Fruit fly (Drosophila melanogaster) whole organism, wandering third instar larva: ENCODE measurements around the gene LManIII.

Experiments
- Abd-B ChIP-seq: fragments of >200 bp; optimal IDR thresholded peaks from 2 replicates; lab custom pipeline; 2017; ENCODE audit warnings: missing biosample characterization, missing genetic modification characterization
- CG32264 ChIP-seq: fragments of 200-800 bp; sonication (Bioruptor generic); optimal IDR thresholded peaks from 2 replicates; lab custom pipeline; 2016; ENCODE audit warnings: missing biosample characterization, missing genetic modification characterization
- CG9705 ChIP-seq: fragments of 200-800 bp; sonication (Bioruptor generic); optimal IDR thresholded peaks from 2 replicates; lab custom pipeline; 2018; ENCODE audit warnings: missing biosample characterization, mild to moderate bottlenecking, missing genetic modification characterization
- CrebA ChIP-seq: fragments of 200-800 bp; sonication (Bioruptor generic); optimal IDR thresholded peaks from 2 replicates; lab custom pipeline; 2016; ENCODE audit warnings: missing biosample characterization, mild to moderate bottlenecking, missing genetic modification characterization, borderline replicate concordance
- Dfd ChIP-seq: fragments of >200 bp; optimal IDR thresholded peaks from 2 replicates; lab custom pipeline; 2017; ENCODE audit warnings: missing biosample characterization, missing genetic modification characterization
- Dif ChIP-seq: fragments of 200-275, 200-300 bp; sonication (Bioruptor generic); optimal IDR thresholded peaks from 2 replicates; lab custom pipeline; 2018; ENCODE audit warnings: missing biosample characterization, missing genetic modification characterization; ENCODE audit not compliant: partially characterized antibody
- GATAd ChIP-seq: sonication (Bioruptor generic); optimal IDR thresholded peaks from 2 replicates; lab custom pipeline; 2016; ENCODE audit warnings: missing biosample characterization, missing genetic modification characterization
- HLH106 ChIP-seq: fragments of 200-800 bp; optimal IDR thresholded peaks from 3 replicates; lab custom pipeline; 2019; ENCODE audit warnings: missing biosample characterization, mild to moderate bottlenecking, missing genetic modification characterization, moderate library complexity
- Hnf4 ChIP-seq: fragments of 200-800 bp; sonication (Bioruptor generic); optimal IDR thresholded peaks from 2 replicates; lab custom pipeline; 2016; ENCODE audit warnings: missing biosample characterization, mild to moderate bottlenecking, missing genetic modification characterization
- Hr83 ChIP-seq: fragments of 200-300 bp; sonication (Bioruptor generic); optimal IDR thresholded peaks from 2 replicates; lab custom pipeline; 2016; ENCODE audit warnings: missing biosample characterization, mild to moderate bottlenecking, missing genetic modification characterization, moderate library complexity; ENCODE audit not compliant: poor library complexity, severe bottlenecking
- Jra ChIP-seq: sonication (Bioruptor generic); optimal IDR thresholded peaks from 2 replicates; lab custom pipeline; 2016; ENCODE audit warnings: missing biosample characterization, missing genetic modification characterization
- Mio ChIP-seq: sonication (Bioruptor generic); optimal IDR thresholded peaks from 2 replicates; lab custom pipeline; 2016; ENCODE audit warnings: missing biosample characterization, missing genetic modification characterization
- Myc ChIP-seq: fragments of >200 bp; optimal IDR thresholded peaks from 2 replicates; lab custom pipeline; 2017
- OdsH ChIP-seq: fragments of 200-800 bp; sonication (Bioruptor generic); optimal IDR thresholded peaks from 2 replicates; lab custom pipeline; 2016; ENCODE audit warnings: missing biosample characterization, mild to moderate bottlenecking, missing genetic modification characterization
- Rel ChIP-seq, 2 experiments: fragments of 200-800 bp; sonication (Bioruptor generic) in 1 of 2; optimal IDR thresholded peaks; 2 replicates in 1 of 2; 3 replicates in 1 of 2; lab custom pipeline; 2016 to 2019; ENCODE audit warnings: mild to moderate bottlenecking in 2 of 2, missing biosample characterization in 2 of 2, missing genetic modification characterization in 2 of 2, moderate library complexity in 1 of 2
- Sp1 ChIP-seq: fragments of 200-800 bp; sonication (Bioruptor generic); optimal IDR thresholded peaks from 3 replicates; lab custom pipeline; 2019; ENCODE audit warnings: missing biosample characterization, mild to moderate bottlenecking, missing genetic modification characterization, moderate library complexity
- Vsx2 ChIP-seq: fragments of 200-300, 225-300 bp; sonication (Bioruptor generic); optimal IDR thresholded peaks from 2 replicates; lab custom pipeline; 2018; ENCODE audit warnings: missing biosample characterization, missing genetic modification characterization; ENCODE audit not compliant: partially characterized antibody
- br ChIP-seq: fragments of 200-800 bp; sonication (Bioruptor generic); optimal IDR thresholded peaks from 2 replicates; lab custom pipeline; 2016; ENCODE audit warnings: missing biosample characterization, missing genetic modification characterization
- brk ChIP-seq: fragments of 200-800 bp; sonication (Bioruptor generic); optimal IDR thresholded peaks from 2 replicates; lab custom pipeline; 2016; ENCODE audit warnings: missing biosample characterization, mild to moderate bottlenecking, missing genetic modification characterization
- dl ChIP-seq, 2 experiments: fragments of 175-275, 200-275 bp in 1 of 2; fragments of 200-275 bp in 1 of 2; sonication (Bioruptor generic); optimal IDR thresholded peaks; lab custom pipeline; 2018; ENCODE audit warnings: mild to moderate bottlenecking in 2 of 2, missing biosample characterization in 2 of 2, missing genetic modification characterization in 2 of 2, moderate library complexity in 2 of 2; ENCODE audit not compliant: partially characterized antibody in 2 of 2, insufficient read depth in 1 of 2
- dmrt93B ChIP-seq: fragments of 200-800 bp; sonication (Bioruptor generic); optimal IDR thresholded peaks from 2 replicates; lab custom pipeline; 2018; ENCODE audit warnings: missing biosample characterization, mild to moderate bottlenecking, missing genetic modification characterization
- dsf ChIP-seq: sonication (Bioruptor generic); optimal IDR thresholded peaks from 2 replicates; lab custom pipeline; 2016; ENCODE audit warnings: missing biosample characterization, missing genetic modification characterization, borderline replicate concordance
- ey ChIP-seq: fragments of 200-800 bp; sonication (Bioruptor generic); optimal IDR thresholded peaks from 2 replicates; lab custom pipeline; 2016; ENCODE audit warnings: missing biosample characterization, missing genetic modification characterization
- foxo ChIP-seq, 2 experiments: fragments of 200-800 bp; sonication (Bioruptor generic); optimal IDR thresholded peaks; 2 replicates in 1 of 2; 3 replicates in 1 of 2; lab custom pipeline; 2016 to 2017; ENCODE audit warnings: missing biosample characterization in 2 of 2, missing genetic modification characterization in 2 of 2
- fru ChIP-seq: fragments of 200-800 bp; sonication (Bioruptor generic); optimal IDR thresholded peaks from 3 replicates; lab custom pipeline; 2016; ENCODE audit warnings: missing biosample characterization, mild to moderate bottlenecking, missing genetic modification characterization
- h ChIP-seq: fragments of 200-800 bp; sonication (Bioruptor generic); optimal IDR thresholded peaks from 3 replicates; lab custom pipeline; 2016; ENCODE audit warnings: missing biosample characterization, mild to moderate bottlenecking, missing genetic modification characterization
- jim ChIP-seq: fragments of 175-275, 200-325 bp; sonication (Bioruptor generic); optimal IDR thresholded peaks from 2 replicates; lab custom pipeline; 2016; ENCODE audit warnings: missing biosample characterization, mild to moderate bottlenecking, missing genetic modification characterization
- lola ChIP-seq: fragments of >200 bp; optimal IDR thresholded peaks from 2 replicates; lab custom pipeline; 2017; ENCODE audit warnings: missing biosample characterization, missing genetic modification characterization
- pan ChIP-seq: fragments of >200 bp; optimal IDR thresholded peaks from 2 replicates; lab custom pipeline; 2017
- psq ChIP-seq: fragments of 200-800 bp; sonication (Bioruptor generic); optimal IDR thresholded peaks from 3 replicates; lab custom pipeline; 2017; ENCODE audit warnings: missing biosample characterization, mild to moderate bottlenecking, missing genetic modification characterization, moderate library complexity
- rgr ChIP-seq: fragments of 200-800 bp; sonication (Bioruptor generic); optimal IDR thresholded peaks from 3 replicates; lab custom pipeline; 2016; ENCODE audit warnings: missing biosample characterization, mild to moderate bottlenecking, missing genetic modification characterization
- sage ChIP-seq: fragments of 200-800 bp; sonication (Bioruptor generic); optimal IDR thresholded peaks from 2 replicates; lab custom pipeline; 2016; ENCODE audit warnings: missing biosample characterization, mild to moderate bottlenecking, missing genetic modification characterization
- tai ChIP-seq: sonication (Bioruptor generic); optimal IDR thresholded peaks from 2 replicates; lab custom pipeline; 2016; ENCODE audit warnings: missing biosample characterization, missing genetic modification characterization
- usp ChIP-seq: fragments of >200 bp; optimal IDR thresholded peaks from 2 replicates; lab custom pipeline; 2017; ENCODE audit warnings: missing biosample characterization, missing genetic modification characterization
- woc ChIP-seq: sonication (Bioruptor generic); optimal IDR thresholded peaks from 2 replicates; lab custom pipeline; 2016; ENCODE audit warnings: missing biosample characterization, mild to moderate bottlenecking, missing genetic modification characterization

LManIII gene

dm6 chr2L:8739984-8740756, 28.3 kb downstream of the LManIII start, which contains the start of gene raw:
TSS of gene raw (minus strand) at chr2L:8740660.
- TF ChIP-seq OdsH (GFP tag; lab: Kevin White, UChicago) (no peak), HLH106 (no peak), Rel (GFP tag; optimal IDR thresholded peaks at IDR 0.05; lab: Kevin White, UChicago) (no peak), Rel (tag; optimal IDR thresholded peaks at IDR 0.05; lab: Kevin White, UChicago) (peak; percentile 9), Dif (GFP tag; lab: Kevin White, UChicago) (peak; percentile 31), CG32264 (GFP tag; lab: Kevin White, UChicago) (no peak), CrebA (peak; percentile 52), tai (GFP tag; lab: Kevin White, UChicago) (no peak), lola (no peak), woc (GFP tag; lab: Kevin White, UChicago) (no peak), sage (GFP tag; lab: Kevin White, UChicago) (peak; percentile 21), dsf (GFP tag; lab: Kevin White, UChicago) (no peak), rgr (GFP tag; lab: Kevin White, UChicago) (peak; percentile 7), br (GFP tag; lab: Kevin White, UChicago) (no peak), dl (GFP tag; optimal IDR thresholded peaks at IDR 0.05; lab: Kevin White, UChicago; ENCODE audit: insufficient read depth in 1 of 2, partially characterized antibody in 2 of 2) (peak in 1 of 2 experiments; percentile 51)

DNA sequence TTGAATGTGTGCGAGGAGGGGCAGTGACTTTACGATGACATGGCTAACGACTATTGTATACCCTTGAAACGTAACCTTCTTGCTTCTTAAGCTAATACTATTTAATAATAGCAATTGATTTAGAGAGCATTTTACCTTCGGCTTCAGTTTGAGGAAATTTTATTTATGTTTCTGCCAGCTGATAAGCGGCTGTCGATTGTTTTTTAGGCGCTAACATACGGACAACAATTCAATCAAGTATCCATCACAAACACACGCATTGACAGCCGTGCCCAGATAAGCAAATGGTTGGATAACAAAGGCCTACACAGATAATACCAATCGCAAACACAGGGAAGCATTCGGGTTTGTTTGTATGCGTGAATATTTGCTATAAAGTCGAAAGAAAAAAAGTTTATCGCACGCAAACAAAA, 30.3 kb downstream of the LManIII start:
- TF ChIP-seq psq: peak; percentile 51
- no peak for TF ChIP-seq jim
- peak; percentile 60 for TF ChIP-seq br (GFP tag; lab: Kevin White, UChicago)
- TF ChIP-seq dsf (GFP tag; lab: Kevin White, UChicago): no peak
- TF ChIP-seq usp (GFP tag; lab: Kevin White, UChicago): no peak
- TF ChIP-seq CrebA: peak; percentile 56
- TF ChIP-seq Dif (GFP tag; lab: Kevin White, UChicago): no peak
- TF ChIP-seq woc (GFP tag; lab: Kevin White, UChicago): no peak
- no peak for TF ChIP-seq Dfd (GFP tag; lab: Kevin White, UChicago)
- TF ChIP-seq Vsx2 (GFP tag; lab: Kevin White, UChicago): no peak
- TF ChIP-seq HLH106: peak; percentile 43
- no peak for TF ChIP-seq lola
- TF ChIP-seq ey (GFP tag; lab: Kevin White, UChicago): peak; percentile 53
- peak; percentile 62 for TF ChIP-seq rgr (GFP tag; lab: Kevin White, UChicago)
- no peak for TF ChIP-seq sage (GFP tag; lab: Kevin White, UChicago)
- no peak for TF ChIP-seq CG32264 (GFP tag; lab: Kevin White, UChicago)
- TF ChIP-seq Jra (GFP tag; lab: Kevin White, UChicago): no peak
- TF ChIP-seq Rel (GFP tag; optimal IDR thresholded peaks at IDR 0.05; lab: Kevin White, UChicago): no peak
- TF ChIP-seq Rel (tag; optimal IDR thresholded peaks at IDR 0.05; lab: Kevin White, UChicago): no peak
- TF ChIP-seq fru (GFP tag; lab: Kevin White, UChicago): peak; percentile 42
- peak; percentile 3 for TF ChIP-seq dmrt93B (GFP tag; lab: Kevin White, UChicago)
- TF ChIP-seq GATAd (GFP tag; lab: Kevin White, UChicago): no peak
- TF ChIP-seq pan (lab: Kevin White, UChicago): no peak
- TF ChIP-seq Abd-B (GFP tag; lab: Kevin White, UChicago): no peak
- TF ChIP-seq Mio: no peak
- TF ChIP-seq brk: peak; percentile 14
- TF ChIP-seq CG9705 (GFP tag; lab: Kevin White, UChicago): no peak
- no peak for TF ChIP-seq Myc (lab: Kevin White, UChicago)
- peak; percentile 64 for TF ChIP-seq h (GFP tag; lab: Kevin White, UChicago)
- TF ChIP-seq Hr83 (GFP tag; lab: Kevin White, UChicago): no peak
- peak; percentile 43 for TF ChIP-seq Sp1
- TF ChIP-seq Hnf4 (GFP tag; lab: Kevin White, UChicago): peak; percentile 53
- peak in 1 of 2 experiments; percentile 57 for TF ChIP-seq foxo (GFP tag; optimal IDR thresholded peaks at IDR 0.05; lab: Kevin White, UChicago)
- TF ChIP-seq OdsH (GFP tag; lab: Kevin White, UChicago): peak; percentile 44
- no peak for TF ChIP-seq tai (GFP tag; lab: Kevin White, UChicago)
